Worm (Caenorhabditis elegans) whole organism, L3 larva: ENCODE data around the gene alg-4.

Experiments
- ceh-82 ChIP-seq: fragments of 150-350 bp; optimal IDR thresholded peaks from 2 replicates; lab custom pipeline; 2014; ENCODE audit warnings: missing biosample characterization, missing genetic modification characterization
- fos-1 ChIP-seq: fragments of 150-350 bp; optimal IDR thresholded peaks from 2 replicates; lab custom pipeline; 2014; ENCODE audit warnings: missing biosample characterization, missing genetic modification characterization
- nhr-76 ChIP-seq: fragments of 150-350 bp; sonication (generic microtip); optimal IDR thresholded peaks from 5 replicates; lab custom pipeline; 2014; ENCODE audit warnings: missing biosample characterization, missing genetic modification characterization
- snpc-4 ChIP-seq: fragments of 150-350 bp; optimal IDR thresholded peaks from 2 replicates; lab custom pipeline; 2014; ENCODE audit warnings: missing biosample characterization, missing genetic modification characterization

DNA sequence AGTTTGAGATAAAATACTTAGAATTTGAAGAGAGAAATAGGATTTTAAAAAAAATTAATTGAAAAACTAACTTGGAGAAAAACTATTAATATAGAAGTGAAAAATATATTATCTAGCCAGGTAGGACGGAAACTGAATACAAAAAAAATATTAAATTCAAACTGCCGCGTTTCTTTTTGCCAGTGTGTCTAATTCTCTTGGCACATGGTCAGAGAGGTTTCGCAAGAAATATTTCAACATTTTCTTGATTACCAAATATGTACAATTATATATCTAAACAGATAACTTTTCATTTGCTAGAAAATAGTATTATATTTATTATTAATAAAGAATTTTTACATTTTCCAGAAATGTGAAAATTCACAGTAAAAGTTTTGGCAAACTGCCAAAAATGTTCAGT lies 21.3 kb upstream of the alg-4 start:
- no peak for TF ChIP-seq nhr-76 (tag; lab: Kevin White, UChicago)
- no peak for TF ChIP-seq ceh-82 (tag; lab: Kevin White, UChicago)
- TF ChIP-seq fos-1 (tag; lab: Kevin White, UChicago), result no peak
- TF ChIP-seq snpc-4 (tag; lab: Kevin White, UChicago), result no peak
